Fruit fly (Drosophila melanogaster): ENCODE measurements around the gene Atg8a.

Gene Atg8a

DNA sequence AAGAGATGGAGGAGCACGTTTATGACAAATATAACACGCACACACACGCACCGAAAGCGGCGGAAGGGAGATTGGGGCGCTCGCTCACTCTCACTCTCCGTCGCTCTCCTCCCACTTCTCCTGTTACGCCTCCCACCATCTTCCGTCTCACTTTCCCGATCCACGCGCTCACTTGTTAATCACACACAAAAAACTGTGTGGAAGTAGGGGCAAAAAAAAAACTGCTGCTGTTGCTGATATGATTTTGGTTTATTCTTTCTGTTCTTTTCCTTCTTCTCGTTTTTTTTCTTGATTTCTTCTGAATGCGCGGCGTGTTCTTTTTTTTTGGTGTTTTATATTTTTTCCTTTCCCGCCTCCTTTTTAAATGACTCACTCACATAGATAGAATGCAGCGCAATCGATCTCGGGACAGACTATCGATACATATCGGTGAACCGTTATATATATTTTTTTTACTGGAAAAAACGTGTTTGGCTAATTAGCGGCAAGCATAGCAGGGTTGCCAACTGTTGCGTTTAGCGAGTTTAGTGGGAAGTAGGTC is 37.6 kb upstream of the Atg8a start:
- TF ChIP-seq Mnt (GFP tag; optimal IDR thresholded peaks at IDR 0.05) (peak; percentile 74), tj (GFP tag; optimal IDR thresholded peaks at IDR 0.05) (peak; percentile 90), CG7101 (tag; optimal IDR thresholded peaks at IDR 0.05) (no peak), toe (GFP tag; optimal IDR thresholded peaks at IDR 0.05) (no peak), CG11617 (GFP tag; optimal IDR thresholded peaks at IDR 0.05) (no peak), bab1 (GFP tag; optimal IDR thresholded peaks at IDR 0.05) (no peak), CG33017 (tag; optimal IDR thresholded peaks at IDR 0.05) (no peak), CG12768 (GFP tag; optimal IDR thresholded peaks at IDR 0.05) (no peak), Crg-1 (GFP tag; optimal IDR thresholded peaks at IDR 0.05) (no peak), Clk (GFP tag; optimal IDR thresholded peaks at IDR 0.05) (no peak), cnc (optimal IDR thresholded peaks at IDR 0.05) (no peak), CG7045 (GFP tag; optimal IDR thresholded peaks at IDR 0.05) (no peak), Hr96 (GFP tag; optimal IDR thresholded peaks at IDR 0.05) (no peak), CG14711 (tag; optimal IDR thresholded peaks at IDR 0.05) (peak; percentile 88), cic (GFP tag; optimal IDR thresholded peaks at IDR 0.05) (no peak), ovo (GFP tag; optimal IDR thresholded peaks at IDR 0.05) (peak; percentile 94), CG1620 (GFP tag; optimal IDR thresholded peaks at IDR 0.05) (no peak), pad (GFP tag; optimal IDR thresholded peaks at IDR 0.05) (peak; percentile 82), kay (GFP tag; ENCODE audit: borderline replicate concordance) (peak; percentile 76), CG5204 (GFP tag; optimal IDR thresholded peaks at IDR 0.05) (no peak)

DNA sequence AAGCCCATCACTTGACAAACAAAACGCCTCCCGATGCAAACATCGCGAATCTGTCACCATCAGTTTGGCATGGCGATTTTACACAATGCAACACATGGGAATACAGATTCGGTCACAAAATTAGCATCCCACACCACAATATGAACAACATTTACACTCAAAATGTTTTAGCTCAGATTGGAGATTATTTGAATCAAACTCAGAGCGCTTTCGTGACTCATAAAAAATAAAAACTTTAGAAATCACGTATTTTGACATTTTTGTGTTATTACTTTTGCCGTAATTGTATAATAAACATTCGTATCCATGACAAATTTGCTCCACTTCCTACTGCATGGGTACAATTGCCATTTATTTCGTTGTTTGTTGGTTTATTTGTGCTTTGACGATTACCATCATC is 35.9 kb upstream of the Atg8a start:
- TF ChIP-seq Crg-1 (GFP tag; optimal IDR thresholded peaks at IDR 0.05) (no peak), CG33017 (tag; optimal IDR thresholded peaks at IDR 0.05) (no peak), kay (GFP tag; ENCODE audit: borderline replicate concordance) (no peak), bab1 (GFP tag; optimal IDR thresholded peaks at IDR 0.05) (no peak), CG7101 (tag; optimal IDR thresholded peaks at IDR 0.05) (no peak), CG14711 (tag; optimal IDR thresholded peaks at IDR 0.05) (no peak), tj (GFP tag; optimal IDR thresholded peaks at IDR 0.05) (no peak), cic (GFP tag; optimal IDR thresholded peaks at IDR 0.05) (no peak), CG5204 (GFP tag; optimal IDR thresholded peaks at IDR 0.05) (no peak), cnc (optimal IDR thresholded peaks at IDR 0.05) (no peak)

DNA sequence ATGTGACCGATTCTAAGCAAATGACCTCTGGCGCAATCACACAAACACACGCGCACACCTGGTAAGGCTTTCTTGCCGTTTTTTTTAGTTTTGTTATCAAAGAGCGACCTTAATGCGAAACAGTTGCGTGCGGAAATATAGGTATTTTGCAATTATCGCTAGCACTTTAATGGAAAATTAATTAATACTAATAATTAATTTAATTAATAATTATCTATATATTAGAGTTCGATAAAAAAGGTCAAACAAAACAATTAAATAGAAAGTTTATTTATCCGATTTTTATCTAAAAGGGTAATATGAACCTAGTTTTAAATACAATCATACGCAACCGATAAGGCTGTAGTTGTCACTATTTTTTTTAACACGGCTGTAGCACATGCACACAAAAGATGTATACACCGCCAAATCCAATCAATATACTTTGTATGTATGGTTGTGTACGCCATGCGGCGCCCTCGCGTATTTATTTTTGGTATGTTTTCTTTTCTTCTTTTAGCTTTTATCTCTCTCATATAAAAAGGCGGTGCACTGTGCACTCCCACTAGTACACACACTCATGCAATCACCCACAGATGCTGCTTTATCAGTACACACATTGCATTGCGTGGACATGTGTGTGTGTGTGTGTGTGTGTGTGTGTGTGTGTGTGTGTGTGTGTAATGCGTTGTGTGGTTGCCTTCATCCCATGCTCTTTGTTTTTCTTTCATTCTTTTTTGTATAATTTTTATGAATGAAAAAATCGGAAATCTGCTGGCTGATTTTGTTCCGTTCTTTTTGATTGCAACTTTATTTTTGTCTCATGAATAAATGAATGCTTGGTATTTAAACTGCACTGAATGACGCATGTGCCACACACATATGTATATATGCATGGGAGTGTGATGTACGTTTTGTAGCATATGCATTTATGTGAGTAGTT is 34.6 kb upstream of the Atg8a start:
- no peak for TF ChIP-seq Hr96 (GFP tag; optimal IDR thresholded peaks at IDR 0.05)
- TF ChIP-seq CG14711 (tag; optimal IDR thresholded peaks at IDR 0.05) = peak; percentile 75
- TF ChIP-seq Clk (GFP tag; optimal IDR thresholded peaks at IDR 0.05) = no peak
- TF ChIP-seq bab1 (GFP tag; optimal IDR thresholded peaks at IDR 0.05) = peak; percentile 18
- no peak for TF ChIP-seq pad (GFP tag; optimal IDR thresholded peaks at IDR 0.05)
- no peak for TF ChIP-seq toe (GFP tag; optimal IDR thresholded peaks at IDR 0.05)
- no peak for TF ChIP-seq CG1620 (GFP tag; optimal IDR thresholded peaks at IDR 0.05)
- no peak for TF ChIP-seq tj (GFP tag; optimal IDR thresholded peaks at IDR 0.05)
- TF ChIP-seq kay (GFP tag; ENCODE audit: borderline replicate concordance) = peak; percentile 89
- TF ChIP-seq CG33017 (tag; optimal IDR thresholded peaks at IDR 0.05) = peak; percentile 67
- no peak for TF ChIP-seq cic (GFP tag; optimal IDR thresholded peaks at IDR 0.05)
- no peak for TF ChIP-seq ovo (GFP tag; optimal IDR thresholded peaks at IDR 0.05)
- peak; percentile 22 for TF ChIP-seq CG7045 (GFP tag; optimal IDR thresholded peaks at IDR 0.05)
- TF ChIP-seq Mnt (GFP tag; optimal IDR thresholded peaks at IDR 0.05) = no peak
- peak; percentile 26 for TF ChIP-seq CG11617 (GFP tag; optimal IDR thresholded peaks at IDR 0.05)
- TF ChIP-seq cnc (optimal IDR thresholded peaks at IDR 0.05) = no peak
- no peak for TF ChIP-seq CG5204 (GFP tag; optimal IDR thresholded peaks at IDR 0.05)
- TF ChIP-seq CG12768 (GFP tag; optimal IDR thresholded peaks at IDR 0.05) = peak; percentile 5
- peak; percentile 77 for TF ChIP-seq CG7101 (tag; optimal IDR thresholded peaks at IDR 0.05)
- no peak for TF ChIP-seq Crg-1 (GFP tag; optimal IDR thresholded peaks at IDR 0.05)

DNA sequence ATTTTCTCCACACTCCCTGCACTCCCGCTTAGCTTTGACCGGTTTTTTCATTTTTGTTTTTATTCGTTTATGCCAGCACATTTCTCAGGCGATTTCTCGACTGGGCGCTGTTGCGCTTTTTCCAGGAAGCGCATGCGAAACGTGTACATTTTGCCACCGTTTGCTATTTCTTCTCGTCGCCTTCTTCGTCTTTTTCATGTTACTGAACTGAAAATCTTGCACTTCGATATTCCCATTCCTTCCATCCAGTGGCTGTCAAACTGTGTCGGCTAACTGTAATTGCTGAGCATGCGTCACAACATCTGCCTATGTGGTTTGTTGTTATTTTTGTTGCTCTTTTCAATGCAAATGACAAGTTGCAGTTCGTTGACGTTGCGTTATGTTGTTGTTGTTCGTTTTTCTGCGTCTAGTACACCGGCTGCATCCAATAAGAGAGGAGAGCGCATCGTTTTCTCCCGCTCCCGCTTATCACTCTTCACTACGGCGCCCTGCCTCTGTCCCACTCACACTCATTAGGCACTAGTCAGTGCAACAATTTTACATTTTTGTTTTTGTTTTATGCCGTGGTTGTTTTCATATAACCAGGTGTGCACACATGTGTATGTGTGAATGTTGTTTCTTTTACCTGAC is 33.8 kb upstream of the Atg8a start:
- TF ChIP-seq cic (GFP tag; optimal IDR thresholded peaks at IDR 0.05) (peak; percentile 7), ovo (GFP tag; optimal IDR thresholded peaks at IDR 0.05) (peak; percentile 78), pad (GFP tag; optimal IDR thresholded peaks at IDR 0.05) (no peak), tj (GFP tag; optimal IDR thresholded peaks at IDR 0.05) (peak; percentile 99), Mnt (GFP tag; optimal IDR thresholded peaks at IDR 0.05) (peak; percentile 19), kay (GFP tag; ENCODE audit: borderline replicate concordance) (peak; percentile 6)

DNA sequence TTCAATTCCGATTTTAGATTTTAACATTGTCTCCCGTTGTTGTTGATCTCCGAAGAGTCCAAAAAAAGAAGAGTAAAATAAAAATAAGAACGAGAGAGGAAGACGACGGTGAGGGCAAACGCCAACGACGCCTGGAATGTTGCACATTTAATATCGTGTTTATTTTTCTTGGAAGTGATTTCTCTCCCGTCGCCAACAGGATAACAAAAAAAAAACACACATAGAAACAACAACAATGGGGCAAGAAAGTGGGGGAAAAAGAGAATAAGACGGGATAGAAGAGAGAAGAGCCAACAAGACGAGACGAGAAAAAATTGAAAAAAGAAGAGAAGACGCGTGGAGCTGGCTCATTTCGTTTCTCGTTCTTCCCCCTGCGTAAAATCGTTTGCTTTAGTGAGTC is 32.9 kb upstream of the Atg8a start:
- TF ChIP-seq cnc (optimal IDR thresholded peaks at IDR 0.05) (no peak), kay (GFP tag; ENCODE audit: borderline replicate concordance) (no peak), CG14711 (tag; optimal IDR thresholded peaks at IDR 0.05) (no peak), Mnt (GFP tag; optimal IDR thresholded peaks at IDR 0.05) (no peak), CG7045 (GFP tag; optimal IDR thresholded peaks at IDR 0.05) (no peak), CG11617 (GFP tag; optimal IDR thresholded peaks at IDR 0.05) (no peak), ovo (GFP tag; optimal IDR thresholded peaks at IDR 0.05) (no peak)

DNA sequence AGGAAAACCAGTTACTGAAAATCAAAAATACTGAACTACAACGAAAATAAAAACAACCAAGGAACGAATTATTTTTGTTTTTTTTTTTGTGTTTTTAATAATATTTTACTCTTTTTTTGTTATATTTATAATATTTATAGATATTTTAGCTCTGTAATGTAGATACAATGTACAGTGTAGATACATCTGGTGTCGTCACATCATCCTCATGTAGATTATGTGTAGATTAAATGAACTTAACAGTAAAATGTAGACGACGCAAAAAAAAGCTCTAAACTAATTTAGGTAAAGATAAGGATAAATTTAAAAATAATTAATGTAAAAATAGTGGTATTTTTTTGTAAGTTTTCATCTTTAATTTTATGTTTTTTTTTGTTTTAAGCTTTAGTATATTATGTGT is 21.1 kb upstream of the Atg8a start:
- TF ChIP-seq cic (GFP tag; optimal IDR thresholded peaks at IDR 0.05) (no peak), CG33017 (tag; optimal IDR thresholded peaks at IDR 0.05) (no peak), Mnt (GFP tag; optimal IDR thresholded peaks at IDR 0.05) (no peak), CG5204 (GFP tag; optimal IDR thresholded peaks at IDR 0.05) (no peak), ovo (GFP tag; optimal IDR thresholded peaks at IDR 0.05) (no peak), CG11617 (GFP tag; optimal IDR thresholded peaks at IDR 0.05) (no peak), bab1 (GFP tag; optimal IDR thresholded peaks at IDR 0.05) (no peak), toe (GFP tag; optimal IDR thresholded peaks at IDR 0.05) (no peak)
